Fruit fly (Drosophila melanogaster) whole organism, embryonic: Measurements from ENCODE around the gene beat-Ib.

Source experiments
- Ada2b ChIP-seq: fragments of 200-800 bp; sonication (Bioruptor generic); IDR thresholded peaks from 2 replicates; pipeline ENCODE4 v1.3.6; 2022; ENCODE audit warnings: missing biosample characterization, missing genetic modification characterization
- Antp ChIP-seq: fragments of 200-800 bp; sonication (Bioruptor generic); optimal IDR thresholded peaks from 3 replicates; lab custom pipeline; 2016; ENCODE audit warnings: missing biosample characterization, missing genetic modification characterization
- BtbVII ChIP-seq: fragments of 200-800 bp; sonication (Bioruptor generic); optimal IDR thresholded peaks from 3 replicates; lab custom pipeline; 2017; ENCODE audit warnings: missing biosample characterization, mild to moderate bottlenecking, missing genetic modification characterization
- CG10267 ChIP-seq: fragments of 200-800 bp; sonication (Bioruptor generic); optimal IDR thresholded peaks from 2 replicates; lab custom pipeline; 2018; ENCODE audit warnings: missing biosample characterization, mild to moderate bottlenecking, missing genetic modification characterization, moderate library complexity
- CG10366 ChIP-seq: fragments of 200-800 bp; sonication (Bioruptor generic); IDR thresholded peaks from 2 replicates; pipeline ENCODE4 v1.3.6; 2022; ENCODE audit warnings: missing biosample characterization, missing genetic modification characterization
- CG10462 ChIP-seq: fragments of 200-800 bp; sonication (Bioruptor generic); optimal IDR thresholded peaks from 2 replicates; lab custom pipeline; 2016; ENCODE audit warnings: missing biosample characterization, missing genetic modification characterization
- CG10959 ChIP-seq: fragments of 200-800 bp; sonication (Bioruptor generic); IDR thresholded peaks from 2 replicates; pipeline ENCODE4 v1.3.6; 2022; ENCODE audit warnings: missing biosample characterization, missing genetic modification characterization
- CG12071 ChIP-seq: fragments of 200-800 bp; sonication (Bioruptor generic); optimal IDR thresholded peaks from 3 replicates; lab custom pipeline; 2018; ENCODE audit warnings: missing biosample characterization, mild to moderate bottlenecking, missing genetic modification characterization
- CG12104 ChIP-seq: fragments of 200-800 bp; sonication (Bioruptor generic); optimal IDR thresholded peaks from 3 replicates; lab custom pipeline; 2016; ENCODE audit warnings: missing biosample characterization, missing genetic modification characterization
- CG12236 ChIP-seq: fragments of 200-800 bp; sonication (Bioruptor generic); optimal IDR thresholded peaks from 2 replicates; lab custom pipeline; 2016; ENCODE audit warnings: missing biosample characterization, missing genetic modification characterization
- CG13123 ChIP-seq: fragments of 200-800 bp; sonication (Bioruptor generic); optimal IDR thresholded peaks from 2 replicates; lab custom pipeline; 2016; ENCODE audit warnings: missing biosample characterization, missing genetic modification characterization
- CG13894 ChIP-seq: fragments of 200-800 bp; sonication (Bioruptor generic); optimal IDR thresholded peaks from 3 replicates; lab custom pipeline; 2018; ENCODE audit warnings: missing biosample characterization, mild to moderate bottlenecking, missing genetic modification characterization, moderate library complexity
- CG14441 ChIP-seq: fragments of 200-800 bp; sonication (Bioruptor generic); IDR thresholded peaks from 2 replicates; pipeline ENCODE4 v1.3.6; 2022; ENCODE audit warnings: missing biosample characterization, missing genetic modification characterization
- CG18476 ChIP-seq: fragments of 200-800 bp; sonication (Bioruptor generic); optimal IDR thresholded peaks from 2 replicates; lab custom pipeline; 2016; ENCODE audit warnings: missing biosample characterization, mild to moderate bottlenecking, missing genetic modification characterization
- CG18619 ChIP-seq: fragments of 200-800 bp; sonication (Bioruptor generic); optimal IDR thresholded peaks from 3 replicates; lab custom pipeline; 2017; ENCODE audit warnings: missing biosample characterization, mild to moderate bottlenecking, missing genetic modification characterization
- CG2129 ChIP-seq: fragments of 200-800 bp; sonication (Bioruptor generic); IDR thresholded peaks from 2 replicates; pipeline ENCODE4 v1.3.6; 2022; ENCODE audit warnings: missing biosample characterization, missing genetic modification characterization; ENCODE audit not compliant: partially characterized antibody
- CG31441 ChIP-seq: fragments of 200-800 bp; sonication (Bioruptor generic); IDR thresholded peaks from 2 replicates; pipeline ENCODE4 v1.3.6; 2022; ENCODE audit warnings: missing biosample characterization, missing genetic modification characterization
- CG4707 ChIP-seq: fragments of 200-800 bp; sonication (Bioruptor generic); optimal IDR thresholded peaks from 2 replicates; lab custom pipeline; 2018; ENCODE audit warnings: missing biosample characterization, mild to moderate bottlenecking, missing genetic modification characterization, moderate library complexity
- CG5180 ChIP-seq: fragments of 200-800 bp; sonication (Bioruptor generic); optimal IDR thresholded peaks from 3 replicates; lab custom pipeline; 2017; ENCODE audit warnings: missing biosample characterization, missing genetic modification characterization, mild to moderate bottlenecking, moderate library complexity, missing genetic modification reagents
- CG7271 ChIP-seq: fragments of 200-800 bp; sonication (Bioruptor generic); optimal IDR thresholded peaks from 2 replicates; lab custom pipeline; 2018; ENCODE audit warnings: missing biosample characterization, mild to moderate bottlenecking, missing genetic modification characterization, moderate library complexity
- CG7839 ChIP-seq: fragments of 200-800 bp; sonication (Bioruptor generic); optimal IDR thresholded peaks from 3 replicates; lab custom pipeline; 2018; ENCODE audit warnings: missing biosample characterization, mild to moderate bottlenecking, missing genetic modification characterization, moderate library complexity
- CG8089 ChIP-seq: fragments of 200-800 bp; sonication (Bioruptor generic); optimal IDR thresholded peaks from 3 replicates; lab custom pipeline; 2016; ENCODE audit warnings: missing biosample characterization, missing genetic modification characterization
- CG8765 ChIP-seq: fragments of 200-800 bp; sonication (Bioruptor generic); IDR thresholded peaks from 2 replicates; pipeline ENCODE4 v1.3.6; 2022; ENCODE audit warnings: missing biosample characterization, missing genetic modification characterization
- CG9727 ChIP-seq: fragments of 200-800 bp; sonication (Bioruptor generic); optimal IDR thresholded peaks from 3 replicates; lab custom pipeline; 2017; ENCODE audit warnings: missing biosample characterization, mild to moderate bottlenecking, missing genetic modification characterization
- CoRest ChIP-seq: fragments of 200-800 bp; sonication (Bioruptor generic); optimal IDR thresholded peaks from 3 replicates; lab custom pipeline; 2018; ENCODE audit warnings: missing biosample characterization, mild to moderate bottlenecking, missing genetic modification characterization, moderate library complexity
- Fer3 ChIP-seq: fragments of 200-800 bp; sonication (Bioruptor generic); optimal IDR thresholded peaks from 2 replicates; lab custom pipeline; 2018; ENCODE audit warnings: missing biosample characterization, mild to moderate bottlenecking, missing genetic modification characterization, moderate library complexity
- Hr39 ChIP-seq: fragments of >200 bp; optimal IDR thresholded peaks from 2 replicates; lab custom pipeline; 2017
- MTF-1 ChIP-seq: fragments of 200-800 bp; sonication (Bioruptor generic); optimal IDR thresholded peaks from 2 replicates; lab custom pipeline; 2018; ENCODE audit warnings: missing biosample characterization, mild to moderate bottlenecking, missing genetic modification characterization, borderline replicate concordance
- Max ChIP-seq: fragments of 200-800 bp; sonication (Bioruptor generic); optimal IDR thresholded peaks from 2 replicates; lab custom pipeline; 2016; ENCODE audit warnings: missing biosample characterization, mild to moderate bottlenecking, missing genetic modification characterization
- NfI ChIP-seq: fragments of 200-800 bp; sonication (Bioruptor generic); optimal IDR thresholded peaks from 3 replicates; lab custom pipeline; 2018; ENCODE audit warnings: missing biosample characterization, mild to moderate bottlenecking, missing genetic modification characterization, moderate library complexity
- Rx ChIP-seq: fragments of 200-800 bp; sonication (Bioruptor generic); IDR thresholded peaks from 2 replicates; pipeline ENCODE4 v1.3.6; 2022; ENCODE audit warnings: missing biosample characterization, missing genetic modification characterization
- Side ChIP-seq: fragments of 200-800 bp; sonication (Bioruptor generic); optimal IDR thresholded peaks from 2 replicates; lab custom pipeline; 2016; ENCODE audit warnings: missing biosample characterization, missing genetic modification characterization
- Tbp ChIP-seq: fragments of >200 bp; optimal IDR thresholded peaks from 2 replicates; lab custom pipeline; 2018; ENCODE audit warnings: missing biosample characterization, missing genetic modification characterization
- chn ChIP-seq: fragments of 200-800 bp; sonication (Bioruptor generic); optimal IDR thresholded peaks from 2 replicates; lab custom pipeline; 2016; ENCODE audit warnings: missing biosample characterization, missing genetic modification characterization
- crol ChIP-seq: fragments of 200-800 bp; sonication (Bioruptor generic); IDR thresholded peaks from 2 replicates; pipeline ENCODE4 v1.3.6; 2022; ENCODE audit warnings: missing biosample characterization, missing genetic modification characterization
- cwo ChIP-seq: fragments of 200-800 bp; sonication (Bioruptor generic); optimal IDR thresholded peaks from 3 replicates; lab custom pipeline; 2017; ENCODE audit warnings: missing biosample characterization, missing genetic modification characterization, mild to moderate bottlenecking, moderate library complexity, missing genetic modification reagents
- da ChIP-seq: fragments of 200-800 bp; sonication (Bioruptor generic); optimal IDR thresholded peaks from 2 replicates; lab custom pipeline; 2016; ENCODE audit warnings: missing biosample characterization, missing genetic modification characterization
- fd102C ChIP-seq: fragments of 200-800 bp; sonication (Bioruptor generic); optimal IDR thresholded peaks from 2 replicates; lab custom pipeline; 2018; ENCODE audit warnings: missing biosample characterization, mild to moderate bottlenecking, missing genetic modification characterization, moderate library complexity
- hb ChIP-seq: fragments of 200-800 bp; sonication (Bioruptor generic); IDR thresholded peaks from 3 replicates; pipeline ENCODE4 v1.3.6; 2022; ENCODE audit warnings: missing biosample characterization, missing genetic modification characterization; ENCODE audit not compliant: partially characterized antibody
- hkb ChIP-seq, 2 experiments: fragments of 200-800 bp in 1 of 2; fragments of >200 bp in 1 of 2; sonication (Bioruptor generic) in 1 of 2; IDR thresholded peaks in 1 of 2; optimal IDR thresholded peaks in 1 of 2; 2 replicates each; pipeline versions ENCODE4 v1.3.6 to Lab custom; 2017 to 2022; ENCODE audit warnings: missing biosample characterization in 1 of 2, missing genetic modification characterization in 1 of 2
- kay ChIP-seq: fragments of 200-800 bp; sonication (Bioruptor generic); optimal IDR thresholded peaks from 2 replicates; lab custom pipeline; 2016; ENCODE audit warnings: missing biosample characterization, missing genetic modification characterization
- maf-S ChIP-seq: fragments of 200-800 bp; sonication (Bioruptor generic); optimal IDR thresholded peaks from 2 replicates; lab custom pipeline; 2016; ENCODE audit warnings: missing biosample characterization, missing genetic modification characterization
- pho ChIP-seq: fragments of 200-800 bp; sonication (Bioruptor generic); optimal IDR thresholded peaks from 2 replicates; lab custom pipeline; 2016; ENCODE audit warnings: missing biosample characterization, missing genetic modification characterization
- pnt ChIP-seq: fragments of 200-800 bp; sonication (Bioruptor generic); optimal IDR thresholded peaks from 3 replicates; lab custom pipeline; 2016; ENCODE audit warnings: missing biosample characterization, missing genetic modification characterization
- run ChIP-seq: fragments of 200-800 bp; sonication (Bioruptor generic); optimal IDR thresholded peaks from 3 replicates; lab custom pipeline; 2018; ENCODE audit warnings: missing biosample characterization, mild to moderate bottlenecking, missing genetic modification characterization
- tna ChIP-seq: fragments of 200-800 bp; sonication (Bioruptor generic); IDR thresholded peaks from 2 replicates; pipeline ENCODE4 v1.3.6; 2022; ENCODE audit warnings: missing biosample characterization, missing genetic modification characterization; ENCODE audit not compliant: partially characterized antibody
- unpg ChIP-seq: fragments of 200-800 bp; sonication (Bioruptor generic); optimal IDR thresholded peaks from 3 replicates; lab custom pipeline; 2018; ENCODE audit warnings: missing biosample characterization, mild to moderate bottlenecking, missing genetic modification characterization, moderate library complexity
- yki ChIP-seq: fragments of >200 bp; optimal IDR thresholded peaks from 3 replicates; lab custom pipeline; 2018

The beat-Ib gene

dm6 chr2L:15912008-15912900, 50.0 kb downstream of the beat-Ib start (continued):
- TF ChIP-seq BtbVII (GFP tag; lab: Kevin White, UChicago) = peak; percentile 87
- peak; percentile 94 for TF ChIP-seq CG9727 (GFP tag; lab: Kevin White, UChicago)
- TF ChIP-seq CG10267 (tag; lab: Kevin White, UChicago) = peak; percentile 85
- peak; percentile 33; the same call in 1 of the 2 replicates for TF ChIP-seq CG8765 (GFP tag; lab: Robert Waterston, UW)
- peak; percentile 95 for TF ChIP-seq unpg (GFP tag; lab: Kevin White, UChicago)
- TF ChIP-seq CG12236 = no peak
- peak; percentile 36 for TF ChIP-seq chn (GFP tag; lab: Kevin White, UChicago)
- no peak for TF ChIP-seq fd102C
- peak; percentile 16 for TF ChIP-seq Side
- TF ChIP-seq MTF-1 = no peak
- TF ChIP-seq kay (GFP tag; lab: Kevin White, UChicago) = peak; percentile 70
- TF ChIP-seq cwo (GFP tag; lab: Kevin White, UChicago) = peak; percentile 57
- peak; percentile 85 for TF ChIP-seq Ada2b (GFP tag; lab: Robert Waterston, UW)
- peak; percentile 91 for TF ChIP-seq CG31441 (GFP tag; lab: Robert Waterston, UW)
- TF ChIP-seq CG10462 (GFP tag; lab: Kevin White, UChicago) = peak; percentile 93
- TF ChIP-seq CG13123 (GFP tag; lab: Kevin White, UChicago) = peak; percentile 93
- peak; percentile 88 for TF ChIP-seq CG4707 (GFP tag; lab: Kevin White, UChicago)
- TF ChIP-seq CG7839 (tag; lab: Kevin White, UChicago) = peak; percentile 96
- peak; percentile 82 for TF ChIP-seq Max
- peak; percentile 34 for TF ChIP-seq maf-S (GFP tag; lab: Kevin White, UChicago)
- peak; percentile 10 for TF ChIP-seq Antp
- no peak for TF ChIP-seq hkb (optimal IDR thresholded peaks at IDR 0.05; lab: Kevin White, UChicago)
- TF ChIP-seq hkb (GFP tag; IDR thresholded peaks at IDR 0.05; lab: Robert Waterston, UW) = peak; percentile 86
- TF ChIP-seq CG10366 = peak; percentile 96
- TF ChIP-seq hb (GFP tag; lab: Robert Waterston, UW) = no peak
- peak; percentile 45 for TF ChIP-seq pho (GFP tag; lab: Kevin White, UChicago)
- TF ChIP-seq run (tag; lab: Kevin White, UChicago) = peak; percentile 97
- TF ChIP-seq Tbp (GFP tag; lab: Kevin White, UChicago) = no peak
- no peak for TF ChIP-seq CG2129 (GFP tag; lab: Robert Waterston, UW)
- TF ChIP-seq CG5180 = peak; percentile 82
- no peak for TF ChIP-seq yki (lab: Kevin White, UChicago)
- peak; percentile 86 for TF ChIP-seq CG14441 (GFP tag; lab: Robert Waterston, UW)
- TF ChIP-seq CoRest (tag; lab: Kevin White, UChicago) = peak; percentile 99
- TF ChIP-seq CG7271 (tag; lab: Kevin White, UChicago) = peak; percentile 57
- peak; percentile 60 for TF ChIP-seq CG13894 (tag; lab: Kevin White, UChicago)
- peak; percentile 57 for TF ChIP-seq CG12071 (GFP tag; lab: Kevin White, UChicago)
- TF ChIP-seq pnt (GFP tag; lab: Kevin White, UChicago) = peak; percentile 73
- TF ChIP-seq da (GFP tag; lab: Kevin White, UChicago) = no peak
- peak; percentile 71; the same call in 1 of the 2 replicates for TF ChIP-seq Rx (GFP tag; lab: Robert Waterston, UW)
- TF ChIP-seq CG18476 (GFP tag; lab: Kevin White, UChicago) = peak; percentile 64
- TF ChIP-seq crol (GFP tag; lab: Robert Waterston, UW) = peak; percentile 95
- no peak; the same call in 1 of the 2 replicates for TF ChIP-seq tna (GFP tag; lab: Robert Waterston, UW)
- peak; percentile 88 for TF ChIP-seq CG12104 (GFP tag; lab: Kevin White, UChicago)
- TF ChIP-seq Hr39 = no peak
- TF ChIP-seq Fer3 (tag; lab: Kevin White, UChicago) = peak; percentile 94
- peak; percentile 93 for TF ChIP-seq CG18619 (GFP tag; lab: Kevin White, UChicago)
- TF ChIP-seq CG8089 (GFP tag; lab: Kevin White, UChicago) = no peak
- TF ChIP-seq NfI (GFP tag; lab: Kevin White, UChicago) = peak; percentile 90
- no peak; the same call in 1 of the 2 replicates for TF ChIP-seq CG10959 (GFP tag; lab: Robert Waterston, UW)
